Fruit fly (Drosophila melanogaster): ENCODE results near the gene CG14551.

The CG14551 gene

dm6 chr3R:26105924-26106494 lies 43.2 kb upstream of the CG14551 start (continued):
- TF ChIP-seq Sry-β (GFP tag; optimal IDR thresholded peaks at IDR 0.05) = no peak
- no peak for TF ChIP-seq fd102C (GFP tag; optimal IDR thresholded peaks at IDR 0.05)
- no peak for TF ChIP-seq fd64A (GFP tag; optimal IDR thresholded peaks at IDR 0.05)
- no peak for TF ChIP-seq CG2875 (GFP tag; optimal IDR thresholded peaks at IDR 0.05)
- TF ChIP-seq CG10267 (tag; optimal IDR thresholded peaks at IDR 0.05) = peak; percentile 2
- no peak for TF ChIP-seq zfh2 (GFP tag; optimal IDR thresholded peaks at IDR 0.05)
- no peak for TF ChIP-seq trem (tag; optimal IDR thresholded peaks at IDR 0.05)
- peak; percentile 67 for TF ChIP-seq Nf-YA (GFP tag; IDR thresholded peaks at IDR 0.05)
- TF ChIP-seq CG6813 (GFP tag; optimal IDR thresholded peaks at IDR 0.05) = peak; percentile 71
- no peak for TF ChIP-seq Rx (GFP tag; IDR thresholded peaks at IDR 0.05)
- TF ChIP-seq Bteb2 (GFP tag; optimal IDR thresholded peaks at IDR 0.05) = no peak
- TF ChIP-seq CG12236 (GFP tag; optimal IDR thresholded peaks at IDR 0.05) = no peak
- TF ChIP-seq CG18262 (tag; optimal IDR thresholded peaks at IDR 0.05) = peak; percentile 0
- peak; percentile 26; the same call in 1 of the 2 replicates for TF ChIP-seq GATAe (GFP tag; conservative IDR thresholded peaks at IDR 0.05)
- TF ChIP-seq CG13624 (GFP tag; optimal IDR thresholded peaks at IDR 0.05) = no peak
- TF ChIP-seq CG8089 (GFP tag; optimal IDR thresholded peaks at IDR 0.05) = no peak
- no peak for TF ChIP-seq CG12942 (GFP tag; optimal IDR thresholded peaks at IDR 0.05)
- TF ChIP-seq CG10274 (GFP tag; optimal IDR thresholded peaks at IDR 0.05) = no peak
- TF ChIP-seq run (tag; optimal IDR thresholded peaks at IDR 0.05) = no peak
- no peak for TF ChIP-seq btn (GFP tag; optimal IDR thresholded peaks at IDR 0.05)
- no peak for TF ChIP-seq sr (GFP tag; IDR thresholded peaks at IDR 0.05)
- peak in 1 of 2 experiments; percentile 2 for TF ChIP-seq Hr78 (GFP tag; optimal IDR thresholded peaks at IDR 0.05)
- TF ChIP-seq CG12104 (GFP tag; optimal IDR thresholded peaks at IDR 0.05) = no peak
- no peak for TF ChIP-seq kay (GFP tag; optimal IDR thresholded peaks at IDR 0.05)
- no peak for TF ChIP-seq B-H2 (GFP tag; optimal IDR thresholded peaks at IDR 0.05)
- TF ChIP-seq CG32532 (GFP tag; IDR thresholded peaks at IDR 0.05) = peak; percentile 88
- TF ChIP-seq ems (GFP tag; optimal IDR thresholded peaks at IDR 0.05) = no peak
- no peak for TF ChIP-seq ham (GFP tag; IDR thresholded peaks at IDR 0.05)
- TF ChIP-seq cwo (GFP tag; optimal IDR thresholded peaks at IDR 0.05) = peak; percentile 99
- TF ChIP-seq sens (GFP tag) = peak; percentile 30
- peak; percentile 75 for TF ChIP-seq Hmr (GFP tag; optimal IDR thresholded peaks at IDR 0.05)
- TF ChIP-seq CG12299 (tag; optimal IDR thresholded peaks at IDR 0.05) = peak; percentile 25
- TF ChIP-seq nom (GFP tag; optimal IDR thresholded peaks at IDR 0.05) = no peak
- peak; percentile 52 for TF ChIP-seq CG10209 (GFP tag; optimal IDR thresholded peaks at IDR 0.05)
- TF ChIP-seq CG6689 (GFP tag; IDR thresholded peaks at IDR 0.05) = peak; percentile 66
- no peak for TF ChIP-seq CG7963 (GFP tag; IDR thresholded peaks at IDR 0.05; ENCODE audit: partially characterized antibody)
- no peak for TF ChIP-seq Dp (GFP tag; optimal IDR thresholded peaks at IDR 0.05)
- TF ChIP-seq Hr51 (GFP tag; optimal IDR thresholded peaks at IDR 0.05) = peak in 1 of 2 experiments; percentile 62
- TF ChIP-seq Jarid2 (GFP tag; optimal IDR thresholded peaks at IDR 0.05) = no peak
- TF ChIP-seq Mad (GFP tag; optimal IDR thresholded peaks at IDR 0.05) = no peak
- no peak for TF ChIP-seq HmgZ (tag; optimal IDR thresholded peaks at IDR 0.05)
- TF ChIP-seq Dfd (GFP tag; optimal IDR thresholded peaks at IDR 0.05) = no peak
- no peak for TF ChIP-seq Neu2 (GFP tag; optimal IDR thresholded peaks at IDR 0.05; ENCODE audit: borderline replicate concordance)
- no peak for TF ChIP-seq Side (GFP tag; optimal IDR thresholded peaks at IDR 0.05)
- peak; percentile 61 for TF ChIP-seq fd3F (GFP tag; optimal IDR thresholded peaks at IDR 0.05)
- peak; percentile 54 for TF ChIP-seq nmo (GFP tag; optimal IDR thresholded peaks at IDR 0.05)
- no peak for TF ChIP-seq CG3065 (GFP tag; optimal IDR thresholded peaks at IDR 0.05)
- TF ChIP-seq CG9797 (GFP tag; optimal IDR thresholded peaks at IDR 0.05) = no peak
- TF ChIP-seq CG14965 (GFP tag; optimal IDR thresholded peaks at IDR 0.05; ENCODE audit: borderline replicate concordance) = no peak
- no peak for TF ChIP-seq chif (GFP tag; optimal IDR thresholded peaks at IDR 0.05)

Data from whole organism, embryonic.